Worm (Caenorhabditis elegans): ENCODE results near the gene C45G9.11.

DNA sequence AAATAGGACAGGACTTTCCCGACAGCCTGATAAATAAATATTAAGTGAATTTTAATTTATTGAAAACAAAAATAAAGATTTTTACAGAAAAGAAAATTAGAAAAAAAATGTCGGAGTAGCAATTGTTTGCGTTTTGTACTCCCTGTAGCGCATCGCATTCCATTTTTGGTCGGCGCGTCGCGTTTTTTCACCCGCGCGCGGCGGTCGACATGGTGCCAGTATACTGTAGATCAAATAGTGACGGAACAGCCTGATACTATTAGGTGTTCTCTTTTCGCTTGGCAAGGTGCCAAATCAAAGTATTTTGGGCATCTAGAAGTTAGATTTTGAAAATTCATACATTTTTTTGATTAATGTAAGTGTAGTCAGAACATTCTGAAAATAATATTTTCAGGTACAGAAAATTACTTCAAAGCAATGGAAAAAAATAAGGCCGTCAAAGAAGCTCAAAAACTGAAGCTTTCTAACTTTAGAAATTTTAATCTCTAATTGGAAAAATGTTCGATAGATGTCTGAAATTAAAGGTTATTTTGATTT, 30.3 kb upstream of the C45G9.11 start:
- no peak for TF ChIP-seq him-1 (tag; optimal IDR thresholded peaks at IDR 0.05)
- no peak for TF ChIP-seq W03F9.2 (tag; optimal IDR thresholded peaks at IDR 0.05)
